Fruit fly (Drosophila melanogaster): ENCODE data around the gene CG14137.
A peak's percentile ranks its signal among the peaks of the same experiment; 100 is the strongest.
"Not testable (repeated sequence)": the region's sequence is repeated elsewhere in the genome, so short reads cannot be mapped to it uniquely, and the experiment has no call there.

Gene CG14137

DNA sequence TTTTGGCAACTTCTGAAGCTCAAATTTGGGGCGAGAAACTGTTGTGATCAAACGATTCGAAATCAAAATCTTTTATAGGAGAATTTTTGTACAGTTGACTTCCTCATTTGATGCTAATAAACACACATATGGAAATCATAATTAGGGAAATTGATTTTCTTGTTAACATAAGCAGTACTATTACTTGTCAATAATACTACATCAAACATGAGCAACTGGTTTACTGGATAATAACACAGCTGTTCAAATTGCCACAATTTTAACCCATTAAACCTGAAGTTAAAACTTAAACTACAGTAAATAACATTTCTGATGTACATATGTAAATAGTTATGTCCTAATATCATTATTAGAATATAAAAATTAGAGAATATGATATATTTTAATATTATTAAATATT lies 19.9 kb downstream of the CG14137 start, which contains the start of gene CG43390:
Gene CG43390 (minus strand): TSS at position 32 of the 400 bp plus-strand sequence.
- TF ChIP-seq rn (GFP tag; IDR thresholded peaks at IDR 0.05) (no peak), CG10348 (GFP tag; IDR thresholded peaks at IDR 0.05) (no peak), Ets98B (GFP tag; IDR thresholded peaks at IDR 0.05) (no peak), Pif1A (GFP tag; optimal IDR thresholded peaks at IDR 0.05) (no peak), CG17806 (tag; optimal IDR thresholded peaks at IDR 0.05) (no peak), CG34367 (tag; optimal IDR thresholded peaks at IDR 0.05) (no peak), CG13204 (GFP tag; optimal IDR thresholded peaks at IDR 0.05) (no peak), CG12605 (GFP tag; IDR thresholded peaks at IDR 0.05) (no peak), gl (tag; optimal IDR thresholded peaks at IDR 0.05) (no peak), EcR (GFP tag; optimal IDR thresholded peaks at IDR 0.05) (no peak), CG4496 (GFP tag; IDR thresholded peaks at IDR 0.05) (no peak), Pif1B (GFP tag; optimal IDR thresholded peaks at IDR 0.05) (no peak), CG8301 (tag; optimal IDR thresholded peaks at IDR 0.05) (no peak)

DNA sequence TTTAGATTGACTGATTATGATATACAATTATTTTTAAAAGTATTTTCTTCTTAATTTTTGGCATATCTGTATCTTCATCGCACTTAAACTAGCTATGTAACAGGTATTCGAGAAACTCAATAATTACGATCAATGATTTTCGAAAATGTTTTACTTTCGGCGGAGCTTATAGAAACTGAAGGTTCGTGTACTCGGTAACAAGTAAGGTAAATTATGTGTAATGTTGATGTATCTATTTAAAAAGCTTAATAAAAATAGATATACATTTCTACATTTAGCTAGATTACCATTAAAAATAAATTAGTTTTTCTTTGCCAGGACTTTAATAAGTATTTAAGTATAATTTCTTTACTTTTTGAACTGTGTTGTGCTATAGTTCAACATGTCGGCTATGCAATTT lies 21.0 kb downstream of the CG14137 start:
- TF ChIP-seq D1 (tag; optimal IDR thresholded peaks at IDR 0.05) (peak; percentile 70), CG8301 (tag; optimal IDR thresholded peaks at IDR 0.05) (no peak)

DNA sequence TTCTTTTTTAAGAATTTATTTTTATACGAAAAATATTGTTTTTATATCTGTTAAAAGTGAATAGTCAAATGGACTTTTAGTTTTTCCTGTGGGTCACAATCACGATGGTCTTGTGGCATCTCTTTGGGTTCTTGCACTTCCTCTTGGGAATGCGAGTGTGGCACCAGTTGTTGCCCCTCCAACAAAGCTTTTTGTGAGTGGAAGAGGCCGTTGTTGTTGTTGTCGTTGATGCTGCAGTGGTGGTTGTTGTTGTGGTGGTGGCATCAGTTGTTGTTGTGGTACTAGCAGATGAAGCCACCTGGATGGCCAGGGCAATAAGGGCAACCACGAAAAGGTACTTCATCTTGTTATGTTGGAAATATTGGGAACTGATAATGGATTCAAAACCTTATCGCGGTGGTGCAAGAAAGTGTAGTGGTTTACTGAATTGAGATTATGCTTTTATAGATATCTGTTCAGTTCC lies 21.6 kb downstream of the CG14137 start, which contains the start of gene CG33270:
Gene CG33270 (minus strand): TSS at position 413 of the 463 bp plus-strand sequence.
- TF ChIP-seq rn (GFP tag; IDR thresholded peaks at IDR 0.05), result no peak
- TF ChIP-seq EcR (GFP tag; optimal IDR thresholded peaks at IDR 0.05), result no peak
- TF ChIP-seq CG13204 (GFP tag; optimal IDR thresholded peaks at IDR 0.05), result no peak
- TF ChIP-seq Snoo (tag; optimal IDR thresholded peaks at IDR 0.05), result no peak
- TF ChIP-seq CG32121 (GFP tag; IDR thresholded peaks at IDR 0.05), result no peak
- no peak for TF ChIP-seq CG8301 (tag; optimal IDR thresholded peaks at IDR 0.05)
- TF ChIP-seq CG17806 (tag; optimal IDR thresholded peaks at IDR 0.05), result no peak
- no peak for TF ChIP-seq D1 (tag; optimal IDR thresholded peaks at IDR 0.05)
- no peak for TF ChIP-seq Ets98B (GFP tag; IDR thresholded peaks at IDR 0.05)
- TF ChIP-seq CG8159 (tag; optimal IDR thresholded peaks at IDR 0.05), result no peak
- TF ChIP-seq CG4496 (GFP tag; IDR thresholded peaks at IDR 0.05), result no peak
- TF ChIP-seq Pif1A (GFP tag; optimal IDR thresholded peaks at IDR 0.05), result no peak
- TF ChIP-seq CG12605 (GFP tag; IDR thresholded peaks at IDR 0.05), result no peak
- no peak for TF ChIP-seq Pif1B (GFP tag; optimal IDR thresholded peaks at IDR 0.05)
- TF ChIP-seq CG15710 (tag; optimal IDR thresholded peaks at IDR 0.05), result no peak
- no peak for TF ChIP-seq CG34367 (tag; optimal IDR thresholded peaks at IDR 0.05)
- TF ChIP-seq gl (tag; optimal IDR thresholded peaks at IDR 0.05), result no peak
- no peak for TF ChIP-seq CG9948 (tag; optimal IDR thresholded peaks at IDR 0.05)
- no peak for TF ChIP-seq fd96Ca (GFP tag; IDR thresholded peaks at IDR 0.05)
- TF ChIP-seq CG10348 (GFP tag; IDR thresholded peaks at IDR 0.05), result no peak

DNA sequence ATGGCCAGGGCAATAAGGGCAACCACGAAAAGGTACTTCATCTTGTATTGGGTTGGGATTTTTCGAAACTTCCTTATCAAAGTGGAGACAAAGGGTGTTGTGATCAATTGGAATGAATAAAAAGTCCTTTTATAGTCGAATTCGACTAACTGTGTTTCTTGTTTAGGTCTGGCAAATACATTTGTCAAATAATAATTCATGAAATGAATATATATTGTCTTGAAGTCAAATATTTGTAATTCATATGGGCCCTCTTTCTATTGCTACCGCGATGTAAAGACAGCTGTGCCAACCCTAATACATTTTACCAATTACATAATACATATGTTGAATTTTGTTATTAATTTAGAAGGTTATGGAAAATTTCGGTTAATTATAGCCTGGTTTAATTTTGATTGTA lies 22.5 kb downstream of the CG14137 start, which contains the start of gene CG33271:
Gene CG33271 (minus strand): TSS at position 101 of the 400 bp plus-strand sequence.
- TF ChIP-seq Snoo (tag; optimal IDR thresholded peaks at IDR 0.05) (no peak), CG12605 (GFP tag; IDR thresholded peaks at IDR 0.05) (no peak)

DNA sequence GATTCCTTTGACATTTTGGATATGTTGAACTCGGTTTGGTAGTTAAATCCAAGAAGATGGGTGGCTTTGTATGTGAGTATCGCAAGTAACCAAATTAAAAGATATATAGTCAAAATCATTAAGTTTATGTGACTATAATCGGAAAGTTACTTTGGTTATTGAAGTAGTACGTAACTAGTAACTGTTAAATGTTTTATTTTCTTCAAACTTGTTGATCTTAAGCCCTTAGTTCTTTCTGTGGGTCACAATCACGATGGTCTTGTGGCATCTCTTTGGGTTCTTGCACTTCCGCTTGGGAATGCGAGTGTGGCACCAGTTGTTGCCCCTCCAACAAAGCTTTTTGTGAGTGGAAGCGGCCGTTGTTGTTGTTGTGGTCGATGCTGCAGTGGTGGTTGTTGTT lies 22.9 kb downstream of the CG14137 start, which contains the start of gene CG33489:
Gene CG33489 (minus strand): TSS at position 101 of the 400 bp plus-strand sequence.
- not testable (repeated sequence) for TF ChIP-seq CG8301 (tag; optimal IDR thresholded peaks at IDR 0.05); CG32121 (GFP tag; IDR thresholded peaks at IDR 0.05); CG15710 (tag; optimal IDR thresholded peaks at IDR 0.05)

DNA sequence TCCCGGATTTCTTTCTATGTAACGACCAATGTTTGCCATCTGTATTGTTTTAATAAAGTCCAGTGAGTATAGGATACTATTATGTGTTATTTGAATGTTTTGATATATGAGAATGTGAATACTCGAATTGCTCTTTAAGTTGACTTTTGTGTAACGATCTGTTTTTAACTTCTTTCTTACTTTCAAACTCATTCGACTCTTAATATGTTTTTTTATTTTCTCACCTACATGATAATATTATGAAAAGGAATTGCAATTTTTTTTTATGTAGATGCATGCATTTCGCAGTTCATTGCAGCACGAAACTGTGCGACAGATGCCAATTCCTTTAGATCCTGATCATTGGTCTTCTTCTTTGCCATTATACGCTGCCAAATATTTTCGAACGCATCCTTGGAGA lies 25.3 kb downstream of the CG14137 start, which contains the start of gene CG33490:
Gene CG33490 (minus strand): TSS at position 101 of the 400 bp plus-strand sequence.
- TF ChIP-seq CG8301 (tag; optimal IDR thresholded peaks at IDR 0.05) (no peak), Ets98B (GFP tag; IDR thresholded peaks at IDR 0.05) (no peak), CG13204 (GFP tag; optimal IDR thresholded peaks at IDR 0.05) (no peak), CG15710 (tag; optimal IDR thresholded peaks at IDR 0.05) (no peak), Pif1A (GFP tag; optimal IDR thresholded peaks at IDR 0.05) (no peak), EcR (GFP tag; optimal IDR thresholded peaks at IDR 0.05) (no peak), gl (tag; optimal IDR thresholded peaks at IDR 0.05) (no peak), fd96Ca (GFP tag; IDR thresholded peaks at IDR 0.05) (no peak), CG12605 (GFP tag; IDR thresholded peaks at IDR 0.05) (no peak), CG4496 (GFP tag; IDR thresholded peaks at IDR 0.05) (no peak), CG10348 (GFP tag; IDR thresholded peaks at IDR 0.05) (no peak)

DNA sequence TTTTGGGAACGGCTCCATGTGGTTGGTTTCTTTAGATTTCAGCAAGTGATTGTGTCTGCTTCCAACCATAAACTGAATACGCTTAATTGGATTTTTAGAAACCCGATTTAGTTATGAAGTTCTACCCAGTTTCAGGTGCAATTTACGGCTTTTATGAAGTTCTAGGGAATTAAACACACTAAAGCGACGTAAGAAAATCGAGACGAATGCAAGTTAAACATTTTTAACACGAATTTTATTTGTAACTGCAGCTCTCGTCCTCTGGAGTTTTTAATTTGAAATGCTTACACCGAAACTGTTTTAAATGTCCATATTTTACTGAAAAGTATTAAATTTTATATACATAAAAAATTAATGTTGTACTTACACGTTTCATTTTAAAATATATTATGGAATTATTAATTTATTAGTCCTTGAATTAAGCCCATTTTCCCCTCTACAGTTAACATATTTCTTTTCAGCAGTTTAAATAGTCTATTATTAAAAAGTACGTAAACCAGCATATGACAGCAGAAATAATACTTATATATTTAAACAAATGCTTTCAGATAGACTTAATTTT lies 35.8 kb downstream of the CG14137 start, which contains the start of the genes CG46412 and CG33267:
Gene CG46412 (minus strand): TSS at position 101 of the 562 bp plus-strand sequence.
Gene CG33267 (plus strand): TSS at position 512 of the 562 bp plus-strand sequence.
- TF ChIP-seq CG10348 (GFP tag; IDR thresholded peaks at IDR 0.05) (no peak), CG15710 (tag; optimal IDR thresholded peaks at IDR 0.05) (no peak), Ets98B (GFP tag; IDR thresholded peaks at IDR 0.05) (no peak), CG13204 (GFP tag; optimal IDR thresholded peaks at IDR 0.05) (no peak), CG34367 (tag; optimal IDR thresholded peaks at IDR 0.05) (no peak), EcR (GFP tag; optimal IDR thresholded peaks at IDR 0.05) (no peak), CG32121 (GFP tag; IDR thresholded peaks at IDR 0.05) (no peak), CG17806 (tag; optimal IDR thresholded peaks at IDR 0.05) (no peak), Pif1A (GFP tag; optimal IDR thresholded peaks at IDR 0.05) (no peak), CG9948 (tag; optimal IDR thresholded peaks at IDR 0.05) (no peak), fd96Ca (GFP tag; IDR thresholded peaks at IDR 0.05) (no peak), CG8159 (tag; optimal IDR thresholded peaks at IDR 0.05) (no peak), Snoo (tag; optimal IDR thresholded peaks at IDR 0.05) (no peak), CG8301 (tag; optimal IDR thresholded peaks at IDR 0.05) (no peak), CG4496 (GFP tag; IDR thresholded peaks at IDR 0.05) (no peak)
